Worm (Caenorhabditis elegans): ENCODE measurements around the gene bath-24.

The bath-24 gene

ce11 chrII:2081257-2081656 lies 35.9 kb upstream of the bath-24 start, which contains the start of gene T16A1.4 (continued):
- no peak for TF ChIP-seq sea-2 (GFP tag; IDR thresholded peaks at IDR 0.05)
- no peak for TF ChIP-seq aptf-2 (GFP tag; conservative IDR thresholded peaks at IDR 0.05)
- no peak for TF ChIP-seq B0336.3 (GFP tag; IDR thresholded peaks at IDR 0.05)

ce11 chrII:2080425-2080824 lies 35.0 kb upstream of the bath-24 start, which contains the start of gene F07E5.9:
Gene F07E5.9 (minus strand): TSS chrII:2080525.
- no peak for TF ChIP-seq B0035.1 (tag; optimal IDR thresholded peaks at IDR 0.05)

- TF ChIP-seq cebp-2 (GFP tag; IDR thresholded peaks at IDR 0.05) (no peak), attf-3 (GFP tag; conservative IDR thresholded peaks at IDR 0.05) (no peak), hlh-26 (GFP tag; conservative IDR thresholded peaks at IDR 0.05) (no peak), nfyb-1 (GFP tag; IDR thresholded peaks at IDR 0.05) (no peak), nfya-1 (tag; optimal IDR thresholded peaks at IDR 0.05; ENCODE audit: borderline replicate concordance, insufficient read depth) (no peak), F22D6.2 (tag; optimal IDR thresholded peaks at IDR 0.05) (no peak), F52B5.7 (tag; optimal IDR thresholded peaks at IDR 0.05) (no peak), madf-3 (GFP tag; IDR thresholded peaks at IDR 0.05) (no peak), aptf-3 (GFP tag; IDR thresholded peaks at IDR 0.05) (no peak), Y53F4B.3 (GFP tag; IDR thresholded peaks at IDR 0.05) (no peak), T26A5.8 (tag; optimal IDR thresholded peaks at IDR 0.05) (no peak), Y56A3A.18 (GFP tag; IDR thresholded peaks at IDR 0.05) (no peak), nhr-90 (tag; optimal IDR thresholded peaks at IDR 0.05) (no peak), hsf-1 (GFP tag; IDR thresholded peaks at IDR 0.05) (no peak), B0019.2 (GFP tag; conservative IDR thresholded peaks at IDR 0.05) (no peak)
These were observed 31.1 kb upstream of the bath-24 start for ce11 chrII:2076467-2076866.

- TF ChIP-seq snpc-1.3 (tag; optimal IDR thresholded peaks at IDR 0.05; ENCODE audit: insufficient read depth): no peak
- no peak for TF ChIP-seq F39B2.1 (GFP tag; IDR thresholded peaks at IDR 0.05)
- no peak for TF ChIP-seq dpff-1 (tag; optimal IDR thresholded peaks at IDR 0.05)
- TF ChIP-seq K12H6.12 (tag; optimal IDR thresholded peaks at IDR 0.05): no peak
- no peak for TF ChIP-seq ccch-3 (GFP tag; optimal IDR thresholded peaks at IDR 0.05)
- TF ChIP-seq zim-3 (tag; optimal IDR thresholded peaks at IDR 0.05): no peak
- TF ChIP-seq unc-130 (GFP tag; optimal IDR thresholded peaks at IDR 0.05): no peak
- no peak for TF ChIP-seq aptf-2 (GFP tag; conservative IDR thresholded peaks at IDR 0.05)
- no peak for TF ChIP-seq atf-7 (tag; optimal IDR thresholded peaks at IDR 0.05)
- no peak for TF ChIP-seq nhr-179 (tag; optimal IDR thresholded peaks at IDR 0.05)
These were observed 30.1 kb upstream of the bath-24 start, which contains the start of gene F07E5.8 for ce11 chrII:2075513-2075912. Gene F07E5.8 (minus strand): TSS chrII:2075613.

- TF ChIP-seq Y53G8AR.9 (GFP tag; conservative IDR thresholded peaks at IDR 0.05): no peak
- TF ChIP-seq hlh-26 (GFP tag; conservative IDR thresholded peaks at IDR 0.05): no peak
- TF ChIP-seq F37B4.10 (GFP tag; IDR thresholded peaks at IDR 0.05): no peak
- TF ChIP-seq lsl-1 (GFP tag; optimal IDR thresholded peaks at IDR 0.05): no peak
- no peak for TF ChIP-seq xnd-1 (tag; optimal IDR thresholded peaks at IDR 0.05)
- TF ChIP-seq B0035.1 (tag; optimal IDR thresholded peaks at IDR 0.05): no peak
- no peak for TF ChIP-seq tbx-9 (tag; optimal IDR thresholded peaks at IDR 0.05; ENCODE audit: borderline replicate concordance)
These were observed 26.0 kb upstream of the bath-24 start, which contains the start of gene F07E5.7 for ce11 chrII:2071429-2071828. Gene F07E5.7 (minus strand): TSS chrII:2071529.

Data from whole organism, young adult.